Fruit fly (Drosophila melanogaster) whole organism, prepupa: ENCODE results near the gene CG9813.

Experiments used
- Blimp-1 ChIP-seq: fragments of 200-800 bp; sonication (Bioruptor generic); optimal IDR thresholded peaks from 3 replicates; lab custom pipeline; 2017; ENCODE audit warnings: missing biosample characterization, missing genetic modification characterization, mild to moderate bottlenecking, moderate library complexity, missing genetic modification reagents
- CG10669 ChIP-seq: fragments of 200-800 bp; sonication (Bioruptor generic); optimal IDR thresholded peaks from 3 replicates; lab custom pipeline; 2018; ENCODE audit warnings: missing biosample characterization, mild to moderate bottlenecking, missing genetic modification characterization, moderate library complexity
- CG11294 ChIP-seq: fragments of 200-800 bp; sonication (Bioruptor generic); IDR thresholded peaks from 2 replicates; pipeline ENCODE4 v1.3.6; 2022; ENCODE audit warnings: missing biosample characterization, missing genetic modification characterization
- CG11762 ChIP-seq: fragments of 200-800 bp; sonication (Bioruptor generic); optimal IDR thresholded peaks from 3 replicates; lab custom pipeline; 2016; ENCODE audit warnings: missing biosample characterization, missing genetic modification characterization; ENCODE audit not compliant: insufficient read depth
- CG1621 ChIP-seq: fragments of 200-800 bp; sonication (Bioruptor generic); optimal IDR thresholded peaks from 3 replicates; lab custom pipeline; 2018; ENCODE audit warnings: missing biosample characterization, mild to moderate bottlenecking, missing genetic modification characterization
- CG16779 ChIP-seq: fragments of 200-800 bp; sonication (Bioruptor generic); optimal IDR thresholded peaks from 3 replicates; lab custom pipeline; 2017; ENCODE audit warnings: missing biosample characterization, mild to moderate bottlenecking, missing genetic modification characterization
- CG3032 ChIP-seq: fragments of 200-800 bp; optimal IDR thresholded peaks from 2 replicates; lab custom pipeline; 2019; ENCODE audit warnings: missing biosample characterization, mild to moderate bottlenecking, missing genetic modification characterization, moderate library complexity
- CG31627 ChIP-seq: fragments of 200-800 bp; sonication (Bioruptor generic); optimal IDR thresholded peaks from 3 replicates; lab custom pipeline; 2016; ENCODE audit warnings: missing biosample characterization, missing genetic modification characterization
- CG34406 ChIP-seq: fragments of 200-800 bp; sonication (Bioruptor generic); optimal IDR thresholded peaks from 3 replicates; lab custom pipeline; 2016; ENCODE audit warnings: missing biosample characterization, missing genetic modification characterization
- CG3919 ChIP-seq: fragments of 200-800 bp; sonication (Bioruptor generic); optimal IDR thresholded peaks from 3 replicates; lab custom pipeline; 2016; ENCODE audit warnings: missing biosample characterization, missing genetic modification characterization
- CG4318 ChIP-seq: fragments of 200-800 bp; sonication (Bioruptor generic); optimal IDR thresholded peaks from 3 replicates; lab custom pipeline; 2017; ENCODE audit warnings: missing biosample characterization, mild to moderate bottlenecking, missing genetic modification characterization
- CG6808 ChIP-seq: fragments of 200-800 bp; sonication (Bioruptor generic); optimal IDR thresholded peaks from 3 replicates; lab custom pipeline; 2017; ENCODE audit warnings: missing biosample characterization, missing genetic modification characterization, mild to moderate bottlenecking, moderate library complexity, missing genetic modification reagents
- CG6854 ChIP-seq: fragments of 200-800 bp; sonication (Bioruptor generic); optimal IDR thresholded peaks from 2 replicates; lab custom pipeline; 2017; ENCODE audit warnings: missing biosample characterization, mild to moderate bottlenecking, missing genetic modification characterization
- CG8119 ChIP-seq: fragments of 200-800 bp; sonication (Bioruptor generic); IDR thresholded peaks from 3 replicates; pipeline ENCODE4 v1.3.6; 2022; ENCODE audit warnings: missing biosample characterization, missing genetic modification characterization
- CG8319 ChIP-seq: fragments of 200-800 bp; sonication (Bioruptor generic); optimal IDR thresholded peaks from 3 replicates; lab custom pipeline; 2016; ENCODE audit warnings: missing biosample characterization, missing genetic modification characterization
- CG9139 ChIP-seq: fragments of 200-800 bp; sonication (Bioruptor generic); optimal IDR thresholded peaks from 3 replicates; lab custom pipeline; 2017; ENCODE audit warnings: missing biosample characterization, mild to moderate bottlenecking, missing genetic modification characterization
- Eip75B ChIP-seq: fragments of 200-800 bp; sonication (Bioruptor generic); optimal IDR thresholded peaks from 3 replicates; lab custom pipeline; 2016; ENCODE audit warnings: missing biosample characterization, missing genetic modification characterization
- Eip93F ChIP-seq: fragments of 200-800 bp; sonication (Bioruptor generic); optimal IDR thresholded peaks from 2 replicates; lab custom pipeline; 2016; ENCODE audit warnings: missing biosample characterization, mild to moderate bottlenecking, missing genetic modification characterization
- Ets96B ChIP-seq: fragments of 200-800 bp; optimal IDR thresholded peaks from 2 replicates; lab custom pipeline; 2019; ENCODE audit warnings: missing biosample characterization, mild to moderate bottlenecking, missing genetic modification characterization, moderate library complexity
- Gug ChIP-seq: fragments of 200-800 bp; sonication (Bioruptor generic); IDR thresholded peaks from 2 replicates; pipeline ENCODE4 v1.3.6; 2022; ENCODE audit warnings: missing biosample characterization, missing genetic modification characterization
- Hr38 ChIP-seq: sonication (Bioruptor generic); optimal IDR thresholded peaks from 2 replicates; lab custom pipeline; 2016; ENCODE audit warnings: missing biosample characterization, missing genetic modification characterization
- Hr39 ChIP-seq: fragments of 200-800 bp; sonication (Bioruptor generic); optimal IDR thresholded peaks from 2 replicates; lab custom pipeline; 2016; ENCODE audit warnings: missing biosample characterization, missing genetic modification characterization
- Hr4 ChIP-seq: fragments of 200-800 bp; sonication (Bioruptor generic); optimal IDR thresholded peaks from 3 replicates; lab custom pipeline; 2016; ENCODE audit warnings: missing biosample characterization, missing genetic modification characterization
- Lpt ChIP-seq: fragments of 200-800 bp; sonication (Bioruptor generic); optimal IDR thresholded peaks from 3 replicates; lab custom pipeline; 2016; ENCODE audit warnings: missing biosample characterization, missing genetic modification characterization
- Met ChIP-seq: fragments of 200-800 bp; sonication (Bioruptor generic); optimal IDR thresholded peaks from 3 replicates; lab custom pipeline; 2016; ENCODE audit warnings: missing biosample characterization, missing genetic modification characterization
- Smox ChIP-seq: fragments of 200-800 bp; sonication (Bioruptor generic); optimal IDR thresholded peaks from 3 replicates; lab custom pipeline; 2016; ENCODE audit warnings: missing biosample characterization, missing genetic modification characterization
- Sox102F ChIP-seq: fragments of 200-800 bp; sonication (Bioruptor generic); optimal IDR thresholded peaks from 2 replicates; lab custom pipeline; 2016; ENCODE audit warnings: missing biosample characterization, mild to moderate bottlenecking, missing genetic modification characterization
- Sox14 ChIP-seq: fragments of 200-800 bp; sonication (Bioruptor generic); optimal IDR thresholded peaks from 3 replicates; lab custom pipeline; 2016; ENCODE audit warnings: missing biosample characterization, missing genetic modification characterization
- Sox15 ChIP-seq: fragments of 200-800 bp; sonication (Bioruptor generic); optimal IDR thresholded peaks from 3 replicates; lab custom pipeline; 2016; ENCODE audit warnings: missing biosample characterization, missing genetic modification characterization
- achi ChIP-seq: fragments of 200-800 bp; sonication (Bioruptor generic); optimal IDR thresholded peaks from 3 replicates; lab custom pipeline; 2016; ENCODE audit warnings: missing biosample characterization, missing genetic modification characterization
- acj6 ChIP-seq: fragments of 200-800 bp; sonication (Bioruptor generic); optimal IDR thresholded peaks from 3 replicates; lab custom pipeline; 2016; ENCODE audit warnings: missing biosample characterization, missing genetic modification characterization
- cyc ChIP-seq: fragments of 200-800 bp; sonication (Bioruptor generic); optimal IDR thresholded peaks from 3 replicates; lab custom pipeline; 2016; ENCODE audit warnings: missing biosample characterization, missing genetic modification characterization
- dac ChIP-seq: fragments of 200-800 bp; sonication (Bioruptor generic); optimal IDR thresholded peaks from 2 replicates; lab custom pipeline; 2017; ENCODE audit warnings: missing biosample characterization, mild to moderate bottlenecking, missing genetic modification characterization
- dsx ChIP-seq: fragments of 200-800 bp; optimal IDR thresholded peaks from 3 replicates; lab custom pipeline; 2019; ENCODE audit warnings: missing biosample characterization, mild to moderate bottlenecking, missing genetic modification characterization, moderate library complexity; ENCODE audit not compliant: poor library complexity, severe bottlenecking
- fd59A ChIP-seq: fragments of 200-800 bp; sonication (Bioruptor generic); optimal IDR thresholded peaks from 2 replicates; lab custom pipeline; 2017; ENCODE audit warnings: missing biosample characterization, mild to moderate bottlenecking, missing genetic modification characterization, missing genetic modification reagents
- fd85E ChIP-seq: fragments of 200-800 bp; sonication (Bioruptor generic); optimal IDR thresholded peaks from 3 replicates; lab custom pipeline; 2016; ENCODE audit warnings: missing biosample characterization, missing genetic modification characterization
- fkh ChIP-seq: fragments of 200-800 bp; sonication (Bioruptor generic); optimal IDR thresholded peaks from 3 replicates; lab custom pipeline; 2017; ENCODE audit warnings: missing biosample characterization, mild to moderate bottlenecking, missing genetic modification characterization, moderate library complexity
- lz ChIP-seq: fragments of 200-800 bp; sonication (Bioruptor generic); optimal IDR thresholded peaks from 3 replicates; lab custom pipeline; 2016; ENCODE audit warnings: missing biosample characterization, missing genetic modification characterization
- pdm3 ChIP-seq: fragments of 200-800 bp; sonication (Bioruptor generic); optimal IDR thresholded peaks from 3 replicates; lab custom pipeline; 2016; ENCODE audit warnings: missing biosample characterization, missing genetic modification characterization
- salr ChIP-seq, 2 experiments: fragments of 200-800 bp; sonication (Bioruptor generic); optimal IDR thresholded peaks; 3 replicates each; lab custom pipeline; 2016 to 2018; ENCODE audit warnings: missing biosample characterization in 2 of 2, missing genetic modification characterization in 2 of 2, mild to moderate bottlenecking in 1 of 2
- spab ChIP-seq: fragments of 200-800 bp; sonication (Bioruptor generic); optimal IDR thresholded peaks from 2 replicates; lab custom pipeline; 2017; ENCODE audit warnings: missing biosample characterization, mild to moderate bottlenecking, missing genetic modification characterization, missing genetic modification reagents
- ss ChIP-seq, 2 experiments: fragments of 200-800 bp; sonication (Bioruptor generic); optimal IDR thresholded peaks; 2 replicates in 1 of 2; 3 replicates in 1 of 2; lab custom pipeline; 2017 to 2018; ENCODE audit warnings: mild to moderate bottlenecking in 2 of 2, missing biosample characterization in 2 of 2, missing genetic modification characterization in 2 of 2, moderate library complexity in 1 of 2
- svp ChIP-seq: fragments of 200-800 bp; sonication (Bioruptor generic); peaks from one replicate; lab custom pipeline; 2016; ENCODE audit warnings: missing biosample characterization, missing genetic modification characterization
- topi ChIP-seq: fragments of 200-800 bp; sonication (Bioruptor generic); optimal IDR thresholded peaks from 3 replicates; lab custom pipeline; 2016; ENCODE audit warnings: missing biosample characterization, missing genetic modification characterization
- vri ChIP-seq: fragments of 200-800 bp; sonication (Bioruptor generic); optimal IDR thresholded peaks from 3 replicates; lab custom pipeline; 2016; ENCODE audit warnings: missing biosample characterization, mild to moderate bottlenecking, missing genetic modification characterization

CG9813 gene

dm6 chr3R:13369348-13369747 is 10.2 kb downstream of the CG9813 start, which contains the start of gene CheA87a:
Gene CheA87a, plus strand, starts transcription at chr3R:13369648.
- TF ChIP-seq fkh (GFP tag; lab: Kevin White, UChicago) (no peak), Ets96B (tag; lab: Kevin White, UChicago) (no peak), acj6 (GFP tag; lab: Kevin White, UChicago) (no peak), cyc (GFP tag; lab: Kevin White, UChicago) (no peak), fd85E (GFP tag; lab: Kevin White, UChicago) (no peak), CG34406 (GFP tag; lab: Kevin White, UChicago) (no peak), CG16779 (no peak), Blimp-1 (GFP tag; lab: Kevin White, UChicago) (no peak), CG6808 (GFP tag; lab: Kevin White, UChicago) (no peak), CG3032 (tag; lab: Kevin White, UChicago) (no peak), dsx (GFP tag; lab: Kevin White, UChicago) (no peak), CG31627 (GFP tag; lab: Kevin White, UChicago) (no peak), dac (GFP tag; lab: Kevin White, UChicago) (no peak), Lpt (no peak), topi (no peak), spab (GFP tag; lab: Kevin White, UChicago) (no peak), fd59A (GFP tag; lab: Kevin White, UChicago) (no peak)

- TF ChIP-seq Blimp-1 (GFP tag; lab: Kevin White, UChicago) (peak; percentile 60), Smox (peak; percentile 86), Met (GFP tag; lab: Kevin White, UChicago) (peak; percentile 85), spab (GFP tag; lab: Kevin White, UChicago) (peak; percentile 79), Ets96B (tag; lab: Kevin White, UChicago) (peak; percentile 74), Hr39 (GFP tag; lab: Kevin White, UChicago) (peak; percentile 87), CG4318 (GFP tag; lab: Kevin White, UChicago) (peak; percentile 81), achi (peak; percentile 85), Hr4 (GFP tag; lab: Kevin White, UChicago) (peak; percentile 89), Sox102F (GFP tag; lab: Kevin White, UChicago) (peak; percentile 79), CG10669 (GFP tag; lab: Kevin White, UChicago) (peak; percentile 78), Hr38 (GFP tag; lab: Kevin White, UChicago) (no peak), CG8119 (peak; percentile 56; the same call in 2 of the 3 replicates), CG9139 (GFP tag; lab: Kevin White, UChicago) (no peak), CG31627 (GFP tag; lab: Kevin White, UChicago) (peak; percentile 90), Eip75B (GFP tag; lab: Kevin White, UChicago) (peak; percentile 90), CG11294 (GFP tag; lab: Robert Waterston, UW) (peak; percentile 29; the same call in 1 of the 2 replicates), ss (GFP tag; optimal IDR thresholded peaks at IDR 0.05; lab: Kevin White, UChicago) (peak in 1 of 2 experiments; percentile 73), acj6 (GFP tag; lab: Kevin White, UChicago) (peak; percentile 82), CG6808 (GFP tag; lab: Kevin White, UChicago) (peak; percentile 79), CG8319 (GFP tag; lab: Kevin White, UChicago) (peak; percentile 78), fd59A (GFP tag; lab: Kevin White, UChicago) (peak; percentile 72), salr (GFP tag; optimal IDR thresholded peaks at IDR 0.05; lab: Kevin White, UChicago) (peak in 1 of 2 experiments; percentile 93), svp (GFP tag; lab: Kevin White, UChicago) (peak; percentile 94), dsx (GFP tag; lab: Kevin White, UChicago) (peak; percentile 54), Gug (GFP tag; lab: Robert Waterston, UW) (peak; percentile 60), CG6854 (GFP tag; lab: Kevin White, UChicago) (peak; percentile 31), Sox14 (peak; percentile 86), pdm3 (GFP tag; lab: Kevin White, UChicago) (peak; percentile 90), CG3919 (peak; percentile 86), cyc (GFP tag; lab: Kevin White, UChicago) (peak; percentile 84), Sox15 (GFP tag; lab: Kevin White, UChicago) (peak; percentile 86), fd85E (GFP tag; lab: Kevin White, UChicago) (no peak), CG11762 (GFP tag; lab: Kevin White, UChicago) (peak; percentile 87), CG1621 (tag; lab: Kevin White, UChicago) (peak; percentile 28), vri (GFP tag; lab: Kevin White, UChicago) (peak; percentile 58), Eip93F (GFP tag; lab: Kevin White, UChicago) (no peak), lz (GFP tag; lab: Kevin White, UChicago) (peak; percentile 88)
These were observed 12.7 kb downstream of the CG9813 start, which contains the start of gene Elp6 for dm6 chr3R:13366561-13367518. Gene Elp6, minus strand, starts transcription at chr3R:13366910.
